Fruit fly (Drosophila melanogaster) whole organism, pupa: ENCODE measurements around the gene CG11374.

ENCODE experiments used
- CG12605 ChIP-seq: fragments of 200-800 bp; sonication (Bioruptor generic); IDR thresholded peaks from 2 replicates; pipeline ENCODE4 v1.3.6; 2022; ENCODE audit warnings: missing biosample characterization, missing genetic modification characterization
- CG4496 ChIP-seq: fragments of 200-800 bp; sonication (Bioruptor generic); IDR thresholded peaks from 3 replicates; pipeline ENCODE4 v1.3.6; 2022; ENCODE audit warnings: missing biosample characterization, missing genetic modification characterization
- D1 ChIP-seq: fragments of 200-800 bp; sonication (Bioruptor generic); optimal IDR thresholded peaks from 2 replicates; lab custom pipeline; 2018; ENCODE audit warnings: missing biosample characterization, mild to moderate bottlenecking, missing genetic modification characterization, moderate library complexity

DNA sequence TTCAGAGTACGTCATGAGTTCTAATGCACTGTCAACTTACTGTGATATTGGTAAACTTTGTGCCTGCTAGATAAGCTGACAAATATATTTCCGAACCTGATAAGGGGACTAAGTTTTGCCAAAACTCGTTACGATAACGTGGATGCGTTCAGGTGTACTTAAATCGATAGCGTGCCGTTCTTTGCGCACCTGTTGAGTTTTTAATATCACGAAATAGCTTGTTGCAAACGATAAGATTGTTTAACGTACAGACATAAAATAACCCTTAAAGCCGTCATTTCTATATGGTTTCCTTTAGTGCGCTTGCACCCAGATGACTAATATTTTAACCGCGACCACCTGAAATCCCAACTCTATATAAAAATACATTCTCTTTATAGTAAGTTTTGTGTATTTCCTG, 5.9 kb downstream of the CG11374 start:
- TF ChIP-seq CG4496 (GFP tag; lab: Robert Waterston, UW) (no peak), D1 (tag; lab: Kevin White, UChicago) (no peak), CG12605 (no peak)
